Worm (Caenorhabditis elegans) whole organism, young adult: Measurements from ENCODE around the gene nduv-3.
A peak's percentile ranks its signal among the peaks of the same experiment; 100 is the strongest.

Experiments used
- B0035.1 ChIP-seq: sonication (generic microtip); optimal IDR thresholded peaks from 2 replicates; lab custom pipeline; 2016; ENCODE audit warnings: missing genetic modification characterization, mild to moderate bottlenecking, missing compliant biosample characterization, missing genotype, missing genetic modification reagents
- B0261.1 ChIP-seq: sonication (generic microtip); optimal IDR thresholded peaks from 2 replicates; lab custom pipeline; 2016; ENCODE audit warnings: mild to moderate bottlenecking, missing genetic modification characterization, moderate library complexity, missing compliant biosample characterization
- F10E7.11 ChIP-seq: sonication (generic microtip); optimal IDR thresholded peaks from 2 replicates; lab custom pipeline; 2017; ENCODE audit warnings: mild to moderate bottlenecking, missing genetic modification characterization, moderate library complexity, missing compliant biosample characterization
- F39B2.1 ChIP-seq: fragments of 200-800 bp; sonication (Bioruptor generic); IDR thresholded peaks from 2 replicates; pipeline ENCODE4 v1.3.6; 2022; ENCODE audit warnings: missing genetic modification reagents, missing genetic modification characterization, missing compliant biosample characterization
- F57A8.1 ChIP-seq: fragments of 200-800 bp; sonication (Bioruptor generic); optimal IDR thresholded peaks from 2 replicates; lab custom pipeline; 2018; ENCODE audit warnings: mild to moderate bottlenecking, missing genetic modification characterization, moderate library complexity, missing compliant biosample characterization
- K12H6.12 ChIP-seq: fragments of 200-800 bp; sonication (Bioruptor generic); optimal IDR thresholded peaks from 2 replicates; lab custom pipeline; 2018; ENCODE audit warnings: mild to moderate bottlenecking, missing genetic modification characterization, missing compliant biosample characterization
- T07F8.4 ChIP-seq: sonication (generic microtip); optimal IDR thresholded peaks from 2 replicates; lab custom pipeline; 2016; ENCODE audit warnings: mild to moderate bottlenecking, missing genetic modification characterization, moderate library complexity, missing compliant biosample characterization
- T26A5.8 ChIP-seq: sonication (generic microtip); optimal IDR thresholded peaks from 2 replicates; lab custom pipeline; 2016; ENCODE audit warnings: missing genetic modification characterization, missing compliant biosample characterization
- Y79H2A.3 ChIP-seq: fragments of 200-800 bp; sonication (Bioruptor generic); conservative IDR thresholded peaks from 2 replicates; pipeline ENCODE4 v1.3.6; 2022; ENCODE audit warnings: missing genetic modification reagents, missing genetic modification characterization, missing compliant biosample characterization
- akir-1 ChIP-seq: fragments of 200-800 bp; sonication (Bioruptor generic); optimal IDR thresholded peaks from 2 replicates; lab custom pipeline; 2018; ENCODE audit warnings: mild to moderate bottlenecking, missing genetic modification characterization, moderate library complexity, missing compliant biosample characterization
- aptf-3 ChIP-seq: fragments of 200-800 bp; sonication (Bioruptor generic); IDR thresholded peaks from 2 replicates; pipeline ENCODE4 v1.3.6; 2022; ENCODE audit warnings: missing genetic modification characterization, missing compliant biosample characterization
- atf-7 ChIP-seq: sonication (generic microtip); optimal IDR thresholded peaks from 2 replicates; lab custom pipeline; 2017; ENCODE audit warnings: mild to moderate bottlenecking, missing genetic modification characterization, missing compliant biosample characterization
- ceh-100 ChIP-seq: fragments of 200-800 bp; sonication (Bioruptor generic); IDR thresholded peaks from 2 replicates; pipeline ENCODE4 v1.3.6; 2022; ENCODE audit warnings: missing genetic modification reagents, missing genetic modification characterization, missing compliant biosample characterization
- ceh-58 ChIP-seq: fragments of 200-800 bp; sonication (Bioruptor generic); IDR thresholded peaks from 2 replicates; pipeline ENCODE4 v1.3.6; 2022; ENCODE audit warnings: missing genetic modification characterization, missing compliant biosample characterization
- ceh-79 ChIP-seq: sonication (generic microtip); optimal IDR thresholded peaks from 2 replicates; lab custom pipeline; 2017; ENCODE audit warnings: mild to moderate bottlenecking, missing genetic modification characterization, missing compliant biosample characterization
- die-1 ChIP-seq: sonication (generic microtip); optimal IDR thresholded peaks from 2 replicates; lab custom pipeline; 2016; ENCODE audit warnings: missing genotype, mild to moderate bottlenecking, missing genetic modification characterization, missing compliant biosample characterization
- egl-18 ChIP-seq: fragments of 200-800 bp; sonication (Bioruptor generic); IDR thresholded peaks from 2 replicates; pipeline ENCODE4 v1.3.6; 2022; ENCODE audit warnings: missing genetic modification reagents, missing genetic modification characterization, missing compliant biosample characterization
- egrh-3 ChIP-seq: fragments of 200-800 bp; sonication (Bioruptor generic); IDR thresholded peaks from 2 replicates; pipeline ENCODE4 v1.3.6; 2022; ENCODE audit warnings: missing genetic modification reagents, missing genetic modification characterization, missing compliant biosample characterization
- ekl-4 ChIP-seq: fragments of 200-800 bp; sonication (Bioruptor generic); IDR thresholded peaks from 2 replicates; pipeline ENCODE4 v1.3.6; 2022; ENCODE audit warnings: missing genetic modification reagents, missing genetic modification characterization, missing compliant biosample characterization
- him-1 ChIP-seq: sonication (generic microtip); optimal IDR thresholded peaks from 2 replicates; lab custom pipeline; 2016; ENCODE audit warnings: missing genotype, missing genetic modification reagents, missing genetic modification characterization, missing compliant biosample characterization
- hmg-20 ChIP-seq: fragments of 200-800 bp; sonication (Bioruptor generic); IDR thresholded peaks from 2 replicates; pipeline ENCODE4 v1.3.6; 2022; ENCODE audit warnings: missing genetic modification reagents, missing genetic modification characterization, missing compliant biosample characterization
- hsf-1 ChIP-seq: fragments of 200-800 bp; sonication (Bioruptor generic); IDR thresholded peaks from 2 replicates; pipeline ENCODE4 v1.3.6; 2022; ENCODE audit warnings: missing genetic modification reagents, missing genetic modification characterization, missing compliant biosample characterization
- lag-1 ChIP-seq: fragments of 200-800 bp; sonication (Bioruptor generic); IDR thresholded peaks from 2 replicates; pipeline ENCODE4 v1.3.6; 2022; ENCODE audit warnings: missing genetic modification reagents, missing genetic modification characterization, missing compliant biosample characterization
- let-526 ChIP-seq: fragments of 200-800 bp; sonication (Bioruptor generic); IDR thresholded peaks from 2 replicates; pipeline ENCODE4 v1.3.6; 2022; ENCODE audit warnings: missing genetic modification reagents, missing genetic modification characterization, missing compliant biosample characterization
- let-607 ChIP-seq, 2 experiments: fragments of 200-800 bp in 1 of 2; sonication (Bioruptor generic) in 1 of 2; sonication (generic microtip) in 1 of 2; optimal IDR thresholded peaks; 2 replicates each; lab custom pipeline; 2016 to 2018; ENCODE audit warnings: mild to moderate bottlenecking in 2 of 2, missing compliant biosample characterization in 2 of 2, missing genetic modification characterization in 2 of 2, moderate library complexity in 2 of 2, missing genotype in 1 of 2
- lin-35 ChIP-seq, 3 experiments: fragments of 150-350 bp in 2 of 3; sonication (generic microtip) in 1 of 3; optimal IDR thresholded peaks; 2 replicates each; lab custom pipeline; 2014 to 2018; ENCODE audit warnings: missing biosample characterization in 3 of 3, missing genetic modification characterization in 3 of 3, missing genetic modification reagents in 3 of 3
- lir-1 ChIP-seq: fragments of 200-800 bp; sonication (Bioruptor generic); conservative IDR thresholded peaks from 2 replicates; pipeline ENCODE4 v1.3.6; 2022; ENCODE audit warnings: missing genetic modification reagents, missing genetic modification characterization, missing compliant biosample characterization
- lsl-1 ChIP-seq: fragments of 200-800 bp; sonication (Bioruptor generic); optimal IDR thresholded peaks from 2 replicates; lab custom pipeline; 2018; ENCODE audit warnings: mild to moderate bottlenecking, missing genetic modification characterization, moderate library complexity, missing compliant biosample characterization
- madf-6 ChIP-seq: fragments of 200-800 bp; sonication (Bioruptor generic); IDR thresholded peaks from 2 replicates; pipeline ENCODE4 v1.3.6; 2022; ENCODE audit warnings: missing genetic modification reagents, missing genetic modification characterization, missing compliant biosample characterization
- madf-8 ChIP-seq: fragments of 200-800 bp; sonication (Bioruptor generic); conservative IDR thresholded peaks from 2 replicates; pipeline ENCODE4 v1.3.6; 2022; ENCODE audit warnings: missing genetic modification reagents, missing genetic modification characterization, missing compliant biosample characterization
- nhr-179 ChIP-seq: sonication (generic microtip); optimal IDR thresholded peaks from 2 replicates; lab custom pipeline; 2016; ENCODE audit warnings: mild to moderate bottlenecking, missing genetic modification characterization, missing compliant biosample characterization
- nhr-80 ChIP-seq: sonication (generic microtip); optimal IDR thresholded peaks from 2 replicates; lab custom pipeline; 2016; ENCODE audit warnings: missing genetic modification characterization, missing compliant biosample characterization
- pha-4 ChIP-seq: fragments of 150-350 bp; sonication (generic microtip); optimal IDR thresholded peaks from 2 replicates; lab custom pipeline; 2014; ENCODE audit warnings: missing biosample characterization, missing genetic modification reagents, missing genetic modification characterization
- rcor-1 ChIP-seq: fragments of 200-800 bp; sonication (Bioruptor generic); IDR thresholded peaks from 2 replicates; pipeline ENCODE4 v1.3.6; 2022; ENCODE audit warnings: missing genetic modification reagents, missing genetic modification characterization, missing compliant biosample characterization
- somi-1 ChIP-seq: fragments of 200-800 bp; sonication (Bioruptor generic); optimal IDR thresholded peaks from 2 replicates; lab custom pipeline; 2018; ENCODE audit warnings: mild to moderate bottlenecking, missing genetic modification characterization, missing compliant biosample characterization
- tbp1 ChIP-seq: fragments of 200-800 bp; sonication (Bioruptor generic); optimal IDR thresholded peaks from 2 replicates; lab custom pipeline; 2018; ENCODE audit warnings: mild to moderate bottlenecking, missing genetic modification characterization, missing compliant biosample characterization
- tbx-9 ChIP-seq: sonication (generic microtip); optimal IDR thresholded peaks from 2 replicates; lab custom pipeline; 2016; ENCODE audit warnings: borderline replicate concordance, missing genetic modification characterization, inconsistent platforms, missing compliant biosample characterization
- unc-62 ChIP-seq: fragments of 150-350 bp; optimal IDR thresholded peaks from 2 replicates; lab custom pipeline; 2014; ENCODE audit warnings: missing biosample characterization, missing genetic modification reagents, missing genetic modification characterization
- ztf-22 ChIP-seq: fragments of 200-800 bp; sonication (Bioruptor generic); optimal IDR thresholded peaks from 2 replicates; lab custom pipeline; 2018; ENCODE audit warnings: mild to moderate bottlenecking, missing genetic modification characterization, moderate library complexity, missing compliant biosample characterization
- ztf-3 ChIP-seq: fragments of 200-800 bp; sonication (Bioruptor generic); optimal IDR thresholded peaks from 2 replicates; lab custom pipeline; 2018; ENCODE audit warnings: mild to moderate bottlenecking, missing genetic modification characterization, missing compliant biosample characterization

Gene nduv-3

ce11 chrIV:2603556-2604021, 37.5 kb upstream of the nduv-3 start (continued):
- no peak for TF ChIP-seq lir-1 (GFP tag; lab: Robert Waterston, UW)
- TF ChIP-seq somi-1 (GFP tag; lab: Kevin White, UChicago) = no peak
- no peak for TF ChIP-seq F10E7.11 (tag; lab: Kevin White, UChicago)
- TF ChIP-seq F39B2.1 (GFP tag; lab: Robert Waterston, UW) = no peak
- no peak for TF ChIP-seq atf-7 (tag; lab: Kevin White, UChicago)
- no peak for TF ChIP-seq nhr-179 (tag; lab: Kevin White, UChicago)
- TF ChIP-seq lag-1 (GFP tag; lab: Robert Waterston, UW) = no peak
- TF ChIP-seq rcor-1 (GFP tag; lab: Robert Waterston, UW) = peak; percentile 15; the same call in 1 of the 2 replicates
- TF ChIP-seq ztf-22 = no peak
- no peak for TF ChIP-seq F57A8.1 (GFP tag; lab: Kevin White, UChicago)
- TF ChIP-seq B0035.1 (tag; lab: Kevin White, UChicago) = no peak
- no peak for TF ChIP-seq T07F8.4 (tag; lab: Kevin White, UChicago)
- TF ChIP-seq die-1 = no peak
- no peak for TF ChIP-seq madf-6 (GFP tag; lab: Robert Waterston, UW)
- TF ChIP-seq Y79H2A.3 (GFP tag; lab: Robert Waterston, UW) = no peak
- TF ChIP-seq ceh-100 = no peak
- TF ChIP-seq lsl-1 (GFP tag; lab: Kevin White, UChicago) = no peak
- no peak for TF ChIP-seq ekl-4 (GFP tag; lab: Robert Waterston, UW)
- TF ChIP-seq nhr-80 (tag; lab: Kevin White, UChicago) = no peak
- TF ChIP-seq tbp1 = peak; percentile 50
- no peak for TF ChIP-seq T26A5.8 (tag; lab: Kevin White, UChicago)
- TF ChIP-seq aptf-3 (GFP tag; lab: Robert Waterston, UW) = no peak
- no peak for TF ChIP-seq unc-62
- peak; percentile 58; the same call in 1 of the 2 replicates for TF ChIP-seq egrh-3 (GFP tag; lab: Robert Waterston, UW)
- TF ChIP-seq madf-8 = no peak
- no peak for TF ChIP-seq ceh-58 (GFP tag; lab: Robert Waterston, UW)
- TF ChIP-seq hmg-20 (GFP tag; lab: Robert Waterston, UW) = no peak
- TF ChIP-seq pha-4 (tag; lab: Kevin White, UChicago) = no peak
- TF ChIP-seq egl-18 = no peak
- TF ChIP-seq ceh-79 (tag; lab: Kevin White, UChicago) = no peak
- peak; percentile 41 for TF ChIP-seq K12H6.12 (tag; lab: Kevin White, UChicago)
- TF ChIP-seq let-526 (GFP tag; lab: Robert Waterston, UW) = no peak
- TF ChIP-seq hsf-1 (GFP tag; lab: Robert Waterston, UW) = no peak

DNA sequence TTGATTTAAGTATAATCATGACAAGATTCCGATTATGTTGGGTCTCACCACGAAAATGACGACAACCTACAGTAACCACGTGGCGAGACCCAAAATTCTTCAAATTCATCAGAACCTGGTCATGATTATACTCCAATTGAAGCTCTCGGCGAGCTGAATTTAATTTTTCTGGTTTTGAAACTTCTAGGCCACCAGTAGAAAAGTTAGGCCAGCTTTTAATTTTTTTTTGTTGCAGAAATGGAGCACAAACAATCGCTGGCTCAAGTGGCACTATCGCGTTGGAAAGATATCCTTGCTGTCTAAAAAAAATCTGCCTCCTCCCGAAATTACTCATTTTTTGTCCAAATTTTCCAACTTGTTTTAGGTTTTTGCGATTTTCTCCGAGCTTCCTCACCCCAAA, 34.5 kb upstream of the nduv-3 start:
- no peak for TF ChIP-seq B0261.1 (tag; lab: Kevin White, UChicago)
- TF ChIP-seq lin-35 (GFP tag; optimal IDR thresholded peaks at IDR 0.05; lab: Kevin White, UChicago) = no peak
- no peak for TF ChIP-seq akir-1
- no peak for TF ChIP-seq tbx-9
- TF ChIP-seq ztf-3 (GFP tag; lab: Kevin White, UChicago) = no peak
- TF ChIP-seq him-1 = no peak
- no peak for TF ChIP-seq let-607 (tag; optimal IDR thresholded peaks at IDR 0.05; lab: Kevin White, UChicago)
